Worm (Caenorhabditis elegans) whole organism, L4/young adult: ENCODE measurements around the gene adh-1.

ENCODE experiments used
- dao-5 ChIP-seq: sonication (generic microtip); optimal IDR thresholded peaks from 2 replicates; lab custom pipeline; 2016; ENCODE audit warnings: missing genotype, missing genetic modification characterization, moderate library complexity, missing compliant biosample characterization
- him-1 ChIP-seq: sonication (generic microtip); optimal IDR thresholded peaks from 2 replicates; lab custom pipeline; 2016; ENCODE audit warnings: missing genotype, missing genetic modification reagents, missing genetic modification characterization, missing compliant biosample characterization

DNA sequence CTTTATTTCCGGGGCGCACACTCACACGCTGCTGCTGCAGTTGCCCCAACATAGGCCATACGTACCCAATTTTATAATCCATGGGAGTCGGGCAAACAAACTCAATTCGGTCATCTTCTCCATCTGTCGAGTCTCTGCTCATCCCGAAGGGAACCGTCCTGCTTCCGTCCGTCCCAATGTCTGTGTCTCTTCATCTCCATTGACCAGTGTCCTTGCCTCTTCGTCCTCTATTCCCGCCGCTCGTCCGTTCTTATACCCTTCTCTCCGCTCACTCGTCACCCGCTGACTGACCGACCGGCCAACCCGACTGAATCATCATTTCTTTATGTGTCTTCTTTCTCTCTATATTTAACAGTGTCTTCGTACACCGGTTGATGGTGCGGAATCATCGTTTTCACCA is 43.2 kb upstream of the adh-1 start:
- TF ChIP-seq dao-5, result no peak
- peak; percentile 42 for TF ChIP-seq him-1 (tag; lab: Kevin White, UChicago)
